Worm (Caenorhabditis elegans) whole organism, L4 larva: ENCODE results near the gene atgp-2.

Experiments
- ZK546.5 ChIP-seq, 2 experiments: sonication (generic microtip); optimal IDR thresholded peaks; 2 replicates each; lab custom pipeline; 2017; ENCODE audit warnings: missing biosample characterization in 2 of 2, missing genetic modification characterization in 2 of 2
- ctbp-1 ChIP-seq: fragments of 200-800 bp; sonication (Bioruptor generic); IDR thresholded peaks from 2 replicates; pipeline ENCODE4 v1.3.6; 2022; ENCODE audit warnings: missing genetic modification reagents, missing genetic modification characterization, missing compliant biosample characterization
- hlh-30 ChIP-seq: sonication (generic microtip); optimal IDR thresholded peaks from 2 replicates; lab custom pipeline; 2017; ENCODE audit warnings: antibody characterized with exemption, mild to moderate bottlenecking, missing genetic modification characterization, missing compliant biosample characterization; ENCODE audit not compliant: insufficient read depth
- rbr-2 ChIP-seq: sonication (generic microtip); optimal IDR thresholded peaks from 2 replicates; lab custom pipeline; 2016; ENCODE audit warnings: missing genotype, missing genetic modification characterization, missing compliant biosample characterization
- ztf-11 ChIP-seq: fragments of 150-350 bp; optimal IDR thresholded peaks from 2 replicates; lab custom pipeline; 2014; ENCODE audit warnings: missing biosample characterization, missing genetic modification characterization

- TF ChIP-seq ctbp-1 (GFP tag; lab: Robert Waterston, UW) (no peak), hlh-30 (tag; lab: Kevin White, UChicago) (no peak), rbr-2 (tag; lab: Kevin White, UChicago) (no peak), ztf-11 (no peak), ZK546.5 (tag; optimal IDR thresholded peaks at IDR 0.05; lab: Kevin White, UChicago) (no peak)
Measured at ce11 chrII:14608508-14608907, 35.4 kb downstream of the atgp-2 start.
